Worm (Caenorhabditis elegans) whole organism, L4 larva: Measurements from ENCODE around the gene sbp-1.

ENCODE experiments used
- D1046.2 ChIP-seq: fragments of 200-800 bp; sonication (Bioruptor generic); IDR thresholded peaks from 2 replicates; pipeline ENCODE4 v1.3.6; 2022; ENCODE audit warnings: missing genetic modification characterization, missing compliant biosample characterization
- F26F4.8 ChIP-seq: fragments of 200-800 bp; sonication (Bioruptor generic); conservative IDR thresholded peaks from 2 replicates; pipeline ENCODE4 v1.3.6; 2022; ENCODE audit warnings: missing genetic modification characterization, missing compliant biosample characterization
- F44E2.7 ChIP-seq: fragments of 200-800 bp; sonication (Bioruptor generic); IDR thresholded peaks from 2 replicates; pipeline ENCODE4 v2.1.2; 2022; ENCODE audit warnings: missing genetic modification characterization, missing compliant biosample characterization
- T26A8.4 ChIP-seq: fragments of 200-800 bp; sonication (Bioruptor generic); IDR thresholded peaks from 2 replicates; pipeline ENCODE4 v1.3.6; 2022; ENCODE audit warnings: missing genetic modification characterization, missing compliant biosample characterization
- ZK337.2 ChIP-seq: fragments of 200-800 bp; sonication (Bioruptor generic); IDR thresholded peaks from 2 replicates; pipeline ENCODE4 v1.3.6; 2022; ENCODE audit warnings: missing genetic modification reagents, missing genetic modification characterization, missing compliant biosample characterization
- aha-1 ChIP-seq: fragments of 150-350 bp; peaks from one replicate; lab custom pipeline; 2014; ENCODE audit warnings: missing biosample characterization, missing genetic modification characterization
- attf-4 ChIP-seq: sonication (generic microtip); optimal IDR thresholded peaks from 3 replicates; lab custom pipeline; 2017; ENCODE audit warnings: missing biosample characterization, missing genetic modification characterization
- ceh-28 ChIP-seq: fragments of 150-350 bp; optimal IDR thresholded peaks from 2 replicates; lab custom pipeline; 2014; ENCODE audit warnings: missing biosample characterization, missing genetic modification reagents, missing genetic modification characterization
- ces-1 ChIP-seq: fragments of 150-350 bp; sonication (generic microtip); optimal IDR thresholded peaks from 4 replicates; lab custom pipeline; 2014; ENCODE audit warnings: missing biosample characterization, missing genetic modification reagents, missing genetic modification characterization
- ctbp-1 ChIP-seq: fragments of 200-800 bp; sonication (Bioruptor generic); IDR thresholded peaks from 2 replicates; pipeline ENCODE4 v1.3.6; 2022; ENCODE audit warnings: missing genetic modification reagents, missing genetic modification characterization, missing compliant biosample characterization
- daf-12 ChIP-seq: fragments of 150-350 bp; optimal IDR thresholded peaks from 2 replicates; lab custom pipeline; 2014; ENCODE audit warnings: missing biosample characterization, missing genetic modification reagents, missing genetic modification characterization
- daf-16 ChIP-seq, 3 experiments: sonication (generic microtip); optimal IDR thresholded peaks; 2 replicates each; lab custom pipeline; 2016 to 2017; ENCODE audit warnings: missing genetic modification characterization in 3 of 3, missing genetic modification reagents in 3 of 3, mild to moderate bottlenecking in 2 of 3, missing compliant biosample characterization in 2 of 3, missing biosample characterization in 1 of 3, moderate library complexity in 1 of 3
- daf-19 ChIP-seq: fragments of 200-800 bp; sonication (Bioruptor generic); conservative IDR thresholded peaks from 2 replicates; pipeline ENCODE4 v1.3.6; 2022; ENCODE audit warnings: missing genetic modification characterization, missing compliant biosample characterization
- dmd-6 ChIP-seq: fragments of 200-800 bp; sonication (Bioruptor generic); IDR thresholded peaks from 2 replicates; pipeline ENCODE4 v1.3.6; 2022; ENCODE audit warnings: missing genetic modification reagents, missing genetic modification characterization, missing compliant biosample characterization
- dve-1 ChIP-seq: sonication (generic microtip); optimal IDR thresholded peaks from 2 replicates; lab custom pipeline; 2017; ENCODE audit warnings: antibody characterized with exemption, mild to moderate bottlenecking, missing genetic modification characterization, missing compliant biosample characterization; ENCODE audit not compliant: insufficient read depth
- egl-27 ChIP-seq: sonication (generic microtip); optimal IDR thresholded peaks from 3 replicates; lab custom pipeline; 2017; ENCODE audit warnings: missing biosample characterization, missing genetic modification reagents, missing genetic modification characterization
- fkh-10 ChIP-seq: fragments of 150-350 bp; optimal IDR thresholded peaks from 2 replicates; lab custom pipeline; 2014; ENCODE audit warnings: missing biosample characterization, missing genetic modification reagents, missing genetic modification characterization
- hif-1 ChIP-seq, 2 experiments: sonication (generic microtip); optimal IDR thresholded peaks; 2 replicates each; lab custom pipeline; 2016 to 2017; ENCODE audit warnings: missing compliant biosample characterization in 2 of 2, missing genetic modification characterization in 2 of 2, missing genetic modification reagents in 2 of 2, missing genotype in 2 of 2, mild to moderate bottlenecking in 1 of 2
- hlh-11 ChIP-seq: fragments of 200-800 bp; sonication (Bioruptor generic); optimal IDR thresholded peaks from 2 replicates; lab custom pipeline; 2018; ENCODE audit warnings: mild to moderate bottlenecking, missing genetic modification characterization, missing compliant biosample characterization
- hlh-30 ChIP-seq: sonication (generic microtip); optimal IDR thresholded peaks from 2 replicates; lab custom pipeline; 2017; ENCODE audit warnings: antibody characterized with exemption, mild to moderate bottlenecking, missing genetic modification characterization, missing compliant biosample characterization; ENCODE audit not compliant: insufficient read depth
- hmg-1.1 ChIP-seq: fragments of 200-800 bp; sonication (Bioruptor generic); IDR thresholded peaks from 2 replicates; pipeline ENCODE4 v1.3.6; 2022; ENCODE audit warnings: missing genetic modification reagents, missing genetic modification characterization, missing compliant biosample characterization
- lin-1 ChIP-seq: fragments of 200-800 bp; sonication (Bioruptor generic); IDR thresholded peaks from 2 replicates; pipeline ENCODE4 v1.3.6; 2022; ENCODE audit warnings: missing genetic modification reagents, missing genetic modification characterization, missing compliant biosample characterization
- lin-38 ChIP-seq: fragments of 200-800 bp; sonication (Bioruptor generic); IDR thresholded peaks from 2 replicates; pipeline ENCODE4 v1.3.6; 2022; ENCODE audit warnings: missing genetic modification reagents, missing genetic modification characterization, missing compliant biosample characterization
- lsy-2 ChIP-seq, 2 experiments: fragments of 150-350 bp in 1 of 2; sonication (generic microtip) in 1 of 2; optimal IDR thresholded peaks; 2 replicates each; lab custom pipeline; 2014 to 2017; ENCODE audit warnings: missing biosample characterization in 2 of 2, missing genetic modification characterization in 2 of 2
- madf-5 ChIP-seq, 2 experiments: fragments of 200-800 bp; sonication (Bioruptor generic); IDR thresholded peaks; 2 replicates each; pipeline ENCODE4 v1.3.6; 2022; ENCODE audit warnings: missing compliant biosample characterization in 2 of 2, missing genetic modification characterization in 2 of 2
- mep-1 ChIP-seq: fragments of 150-350 bp; sonication (generic microtip); optimal IDR thresholded peaks from 3 replicates; lab custom pipeline; 2014; ENCODE audit warnings: missing biosample characterization, missing genetic modification characterization
- nhr-10 ChIP-seq: fragments of 150-350 bp; optimal IDR thresholded peaks from 2 replicates; lab custom pipeline; 2014; ENCODE audit warnings: missing biosample characterization, missing genetic modification characterization
- nhr-102 ChIP-seq: sonication (generic microtip); optimal IDR thresholded peaks from 2 replicates; lab custom pipeline; 2016; ENCODE audit warnings: mild to moderate bottlenecking, missing genetic modification characterization, moderate library complexity, missing compliant biosample characterization
- nhr-25 ChIP-seq: sonication (generic microtip); optimal IDR thresholded peaks from 2 replicates; lab custom pipeline; 2017; ENCODE audit warnings: missing genetic modification characterization, mild to moderate bottlenecking, missing compliant biosample characterization, antibody characterized with exemption, moderate library complexity, borderline replicate concordance; ENCODE audit not compliant: insufficient read depth
- nhr-28 ChIP-seq: fragments of 150-350 bp; optimal IDR thresholded peaks from 2 replicates; lab custom pipeline; 2014; ENCODE audit warnings: missing biosample characterization, missing genetic modification characterization
- nhr-41 ChIP-seq: fragments of 200-800 bp; sonication (Bioruptor generic); IDR thresholded peaks from 2 replicates; pipeline ENCODE4 v1.3.6; 2022; ENCODE audit warnings: missing genetic modification reagents, missing genetic modification characterization, missing compliant biosample characterization
- nhr-42 ChIP-seq: fragments of 200-800 bp; sonication (Bioruptor generic); IDR thresholded peaks from 2 replicates; pipeline ENCODE4 v1.3.6; 2022; ENCODE audit warnings: missing genetic modification characterization, missing compliant biosample characterization
- nhr-48 ChIP-seq: sonication (generic microtip); optimal IDR thresholded peaks from 2 replicates; lab custom pipeline; 2016; ENCODE audit warnings: mild to moderate bottlenecking, missing genetic modification characterization, missing compliant biosample characterization
- nhr-6 ChIP-seq: fragments of 150-350 bp; optimal IDR thresholded peaks from 2 replicates; lab custom pipeline; 2014; ENCODE audit warnings: missing biosample characterization, missing genetic modification characterization
- nhr-76 ChIP-seq: fragments of 150-350 bp; optimal IDR thresholded peaks from 2 replicates; lab custom pipeline; 2014; ENCODE audit warnings: missing biosample characterization, missing genetic modification characterization
- php-3 ChIP-seq: fragments of 200-800 bp; sonication (Bioruptor generic); IDR thresholded peaks from 2 replicates; pipeline ENCODE4 v1.3.6; 2022; ENCODE audit warnings: missing genetic modification reagents, missing genetic modification characterization, missing compliant biosample characterization
- rbr-2 ChIP-seq: sonication (generic microtip); optimal IDR thresholded peaks from 2 replicates; lab custom pipeline; 2016; ENCODE audit warnings: missing genotype, missing genetic modification characterization, missing compliant biosample characterization
- sdz-12 ChIP-seq: fragments of 200-800 bp; sonication (Bioruptor generic); optimal IDR thresholded peaks from 2 replicates; lab custom pipeline; 2018; ENCODE audit warnings: mild to moderate bottlenecking, missing genetic modification characterization, missing compliant biosample characterization
- set-16 ChIP-seq: fragments of 200-800 bp; sonication (Bioruptor generic); IDR thresholded peaks from 2 replicates; pipeline ENCODE4 v1.3.6; 2022; ENCODE audit warnings: missing genetic modification reagents, missing genetic modification characterization, missing compliant biosample characterization
- skn-1 ChIP-seq: fragments of 150-350 bp; optimal IDR thresholded peaks from 2 replicates; lab custom pipeline; 2014; ENCODE audit warnings: missing biosample characterization, missing genetic modification characterization
- snpc-1.2 ChIP-seq: fragments of 200-800 bp; sonication (Bioruptor generic); IDR thresholded peaks from 2 replicates; pipeline ENCODE4 v1.3.6; 2022; ENCODE audit warnings: missing genetic modification reagents, missing genetic modification characterization, missing compliant biosample characterization
- unc-39 ChIP-seq: sonication (generic microtip); optimal IDR thresholded peaks from 2 replicates; lab custom pipeline; 2017; ENCODE audit warnings: missing biosample characterization, missing genetic modification characterization
- unc-62 ChIP-seq, 3 experiments: fragments of 150-350 bp in 1 of 3; sonication (generic microtip); optimal IDR thresholded peaks in 2 of 3; peaks in 1 of 3; 1 replicate in 1 of 3; 2 replicates in 2 of 3; lab custom pipeline; 2014 to 2017; ENCODE audit warnings: missing biosample characterization in 3 of 3, missing genetic modification characterization in 3 of 3, missing genetic modification reagents in 3 of 3, missing genotype in 1 of 3
- ztf-7 ChIP-seq: fragments of 150-350 bp; optimal IDR thresholded peaks from 2 replicates; lab custom pipeline; 2014; ENCODE audit warnings: missing biosample characterization, missing genetic modification characterization

sbp-1 gene

DNA sequence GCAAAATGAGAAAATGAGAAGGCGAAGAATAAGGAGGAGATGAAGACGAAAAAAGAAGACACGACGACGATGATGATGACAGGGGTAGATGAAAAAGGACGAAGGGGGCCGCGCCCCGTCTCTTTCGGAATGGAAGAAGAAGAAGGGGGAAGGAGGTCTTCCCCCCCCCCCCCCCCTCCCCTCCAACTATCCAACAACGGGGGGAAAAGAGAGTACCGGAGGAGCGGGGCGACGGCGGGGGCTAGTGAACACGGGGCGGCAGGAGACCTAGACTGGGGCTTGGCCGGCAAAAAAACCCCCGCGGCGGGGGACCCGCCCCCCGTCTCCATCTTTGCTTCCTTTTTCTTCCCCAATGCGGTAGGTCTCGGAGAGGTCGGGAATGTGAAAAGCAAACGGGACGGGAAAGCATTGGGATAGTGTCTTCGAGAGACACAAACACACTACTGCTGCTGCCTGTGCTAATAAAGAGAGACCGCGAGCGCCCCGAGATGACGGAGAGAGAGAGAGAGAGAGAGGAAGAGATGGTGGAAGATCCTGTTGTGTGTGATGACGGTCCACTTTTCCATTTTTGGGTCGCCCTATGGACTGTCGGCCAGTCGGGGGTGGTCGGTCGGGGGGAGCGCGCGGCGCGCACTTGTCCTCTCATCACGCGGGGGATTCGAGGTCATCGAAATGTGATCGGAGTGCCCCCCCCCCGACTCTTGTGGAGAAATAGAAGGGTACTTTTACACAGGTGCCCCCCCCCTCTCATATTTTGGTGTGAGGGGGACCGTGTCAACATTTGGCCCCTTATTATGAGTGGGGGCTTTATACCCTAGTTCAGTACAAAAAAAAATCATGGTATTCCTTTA is 25.5 kb upstream of the sbp-1 start (continued):
- no peak for TF ChIP-seq attf-4 (tag; lab: Kevin White, UChicago)
- TF ChIP-seq ztf-7 = no peak
- 0 out of 2 replicates have a peak, but pooled peaks have one; percentile 26 for TF ChIP-seq ctbp-1 (GFP tag; lab: Robert Waterston, UW)
- TF ChIP-seq skn-1 (tag; lab: Kevin White, UChicago) = no peak
- TF ChIP-seq lsy-2 (tag; optimal IDR thresholded peaks at IDR 0.05; lab: Kevin White, UChicago) = peak in 1 of 2 experiments; percentile 7
- TF ChIP-seq nhr-6 (tag; lab: Kevin White, UChicago) = no peak
- TF ChIP-seq unc-62 (GFP tag; optimal IDR thresholded peaks at IDR 0.05 in 1 of 2; lab: Kevin White, UChicago) = no peak
- no peak for TF ChIP-seq unc-62 (tag; optimal IDR thresholded peaks at IDR 0.05; lab: Kevin White, UChicago)
- TF ChIP-seq php-3 (GFP tag; lab: Robert Waterston, UW) = no peak
- TF ChIP-seq D1046.2 = no peak
- TF ChIP-seq nhr-25 = peak; percentile 61
- no peak for TF ChIP-seq nhr-10 (tag; lab: Kevin White, UChicago)
- no peak for TF ChIP-seq daf-12
- TF ChIP-seq ceh-28 (tag; lab: Kevin White, UChicago) = no peak
- TF ChIP-seq nhr-28 (tag; lab: Kevin White, UChicago) = peak; percentile 9
- TF ChIP-seq set-16 (GFP tag; lab: Robert Waterston, UW) = peak; percentile 98
- no peak for TF ChIP-seq nhr-76 (tag; lab: Kevin White, UChicago)
- TF ChIP-seq egl-27 = no peak
- TF ChIP-seq hif-1 (tag; optimal IDR thresholded peaks at IDR 0.05; lab: Kevin White, UChicago) = no peak
- TF ChIP-seq dmd-6 = 0 out of 2 replicates have a peak, but pooled peaks have one; percentile 13
- TF ChIP-seq ces-1 = no peak
- no peak for TF ChIP-seq nhr-42
- TF ChIP-seq nhr-41 (GFP tag; lab: Robert Waterston, UW) = no peak
- no peak for TF ChIP-seq fkh-10
- no peak for TF ChIP-seq snpc-1.2 (GFP tag; lab: Robert Waterston, UW)
- TF ChIP-seq madf-5 (GFP tag; IDR thresholded peaks at IDR 0.05; lab: Robert Waterston, UW) = no peak
- TF ChIP-seq ZK337.2 (GFP tag; lab: Robert Waterston, UW) = no peak
- peak; percentile 51 for TF ChIP-seq hlh-30 (tag; lab: Kevin White, UChicago)
- TF ChIP-seq lin-38 (GFP tag; lab: Robert Waterston, UW) = peak; percentile 26
- TF ChIP-seq F44E2.7 (GFP tag; lab: Robert Waterston, UW) = no peak
- no peak for TF ChIP-seq rbr-2 (tag; lab: Kevin White, UChicago)

DNA sequence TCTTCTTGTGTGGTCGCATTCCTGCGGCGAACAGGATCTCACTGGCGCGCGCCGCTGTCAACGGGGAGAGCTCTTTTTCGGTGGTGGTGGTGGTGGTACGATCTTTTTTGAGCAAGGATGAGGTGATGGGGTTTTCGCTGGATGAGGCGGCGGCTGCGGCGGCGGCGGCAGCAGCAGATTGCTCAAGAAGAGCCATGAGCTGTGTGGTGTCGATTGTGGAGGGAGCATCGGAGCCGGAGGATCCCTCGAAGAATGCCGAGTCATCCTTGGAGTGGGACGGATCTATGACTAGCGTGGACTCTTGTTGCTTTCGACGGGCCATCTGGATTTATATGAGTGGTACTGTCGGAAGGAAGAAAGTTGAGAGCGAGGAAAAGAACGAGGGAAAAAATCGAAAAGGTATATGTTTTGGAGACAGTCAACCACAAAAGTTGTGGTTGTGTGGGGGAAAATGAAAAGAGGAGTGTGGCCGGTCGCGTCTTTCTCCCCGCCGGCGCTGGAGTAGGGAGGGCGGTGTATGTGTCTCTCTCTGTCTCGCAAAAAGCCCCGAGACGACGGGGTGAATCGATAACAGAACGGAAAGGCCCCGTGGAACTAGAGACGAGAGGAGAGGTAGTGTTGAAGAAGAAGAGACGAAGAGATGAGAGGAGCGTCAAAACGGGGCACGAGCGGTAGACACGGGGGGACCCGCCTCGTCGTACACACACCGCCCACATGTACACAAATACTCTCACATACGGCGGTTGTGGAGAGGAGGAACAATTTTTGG is 24.2 kb upstream of the sbp-1 start:
- no peak for TF ChIP-seq sdz-12 (GFP tag; lab: Kevin White, UChicago)
- TF ChIP-seq egl-27 = no peak
- no peak for TF ChIP-seq nhr-10 (tag; lab: Kevin White, UChicago)
- peak in 1 of 2 experiments; percentile 27 for TF ChIP-seq unc-62 (GFP tag; optimal IDR thresholded peaks at IDR 0.05 in 1 of 2; lab: Kevin White, UChicago)
- no peak for TF ChIP-seq unc-62 (tag; optimal IDR thresholded peaks at IDR 0.05; lab: Kevin White, UChicago)
- TF ChIP-seq nhr-102 = no peak
- TF ChIP-seq hlh-30 (tag; lab: Kevin White, UChicago) = peak; percentile 88
- TF ChIP-seq nhr-48 = no peak
- TF ChIP-seq daf-19 (GFP tag; lab: Robert Waterston, UW) = no peak
- TF ChIP-seq hlh-11 (tag; lab: Kevin White, UChicago) = peak; percentile 33
- TF ChIP-seq dve-1 (tag; lab: Kevin White, UChicago) = peak; percentile 9
- TF ChIP-seq F26F4.8 (GFP tag; lab: Robert Waterston, UW) = no peak
- peak; percentile 65 for TF ChIP-seq aha-1
- peak; percentile 41 for TF ChIP-seq nhr-28 (tag; lab: Kevin White, UChicago)
- TF ChIP-seq rbr-2 (tag; lab: Kevin White, UChicago) = peak; percentile 37
- no peak for TF ChIP-seq unc-39 (tag; lab: Kevin White, UChicago)
- 0 out of 2 replicates have a peak, but pooled peaks have one; percentile 24 for TF ChIP-seq hmg-1.1 (GFP tag; lab: Robert Waterston, UW)
- TF ChIP-seq lsy-2 (tag; optimal IDR thresholded peaks at IDR 0.05; lab: Kevin White, UChicago) = peak in 1 of 2 experiments; percentile 19
- TF ChIP-seq daf-16 (GFP tag; optimal IDR thresholded peaks at IDR 0.05; lab: Kevin White, UChicago) = no peak
- TF ChIP-seq daf-16 (tag; optimal IDR thresholded peaks at IDR 0.05; lab: Kevin White, UChicago) = peak; percentile 6
- TF ChIP-seq mep-1 (tag; lab: Kevin White, UChicago) = peak; percentile 9
- TF ChIP-seq dmd-6 = peak; percentile 34; the same call in 1 of the 2 replicates
- TF ChIP-seq nhr-42 = 0 out of 2 replicates have a peak, but pooled peaks have one; percentile 13
- no peak for TF ChIP-seq ces-1
- no peak for TF ChIP-seq daf-12
- TF ChIP-seq T26A8.4 = no peak
- TF ChIP-seq set-16 (GFP tag; lab: Robert Waterston, UW) = peak; percentile 93
- no peak for TF ChIP-seq lin-1
